Fruit fly (Drosophila melanogaster) Kc167 (cell line): ENCODE results near the gene Ilp7.

Experiments used
- Sin3A ChIP-seq: fragments of >200 bp; optimal IDR thresholded peaks from 2 replicates; lab custom pipeline; 2018; ENCODE audit warnings: missing external identifiers
- psq ChIP-seq: fragments of >200 bp; optimal IDR thresholded peaks from 2 replicates; lab custom pipeline; 2017; ENCODE audit warnings: missing external identifiers

DNA sequence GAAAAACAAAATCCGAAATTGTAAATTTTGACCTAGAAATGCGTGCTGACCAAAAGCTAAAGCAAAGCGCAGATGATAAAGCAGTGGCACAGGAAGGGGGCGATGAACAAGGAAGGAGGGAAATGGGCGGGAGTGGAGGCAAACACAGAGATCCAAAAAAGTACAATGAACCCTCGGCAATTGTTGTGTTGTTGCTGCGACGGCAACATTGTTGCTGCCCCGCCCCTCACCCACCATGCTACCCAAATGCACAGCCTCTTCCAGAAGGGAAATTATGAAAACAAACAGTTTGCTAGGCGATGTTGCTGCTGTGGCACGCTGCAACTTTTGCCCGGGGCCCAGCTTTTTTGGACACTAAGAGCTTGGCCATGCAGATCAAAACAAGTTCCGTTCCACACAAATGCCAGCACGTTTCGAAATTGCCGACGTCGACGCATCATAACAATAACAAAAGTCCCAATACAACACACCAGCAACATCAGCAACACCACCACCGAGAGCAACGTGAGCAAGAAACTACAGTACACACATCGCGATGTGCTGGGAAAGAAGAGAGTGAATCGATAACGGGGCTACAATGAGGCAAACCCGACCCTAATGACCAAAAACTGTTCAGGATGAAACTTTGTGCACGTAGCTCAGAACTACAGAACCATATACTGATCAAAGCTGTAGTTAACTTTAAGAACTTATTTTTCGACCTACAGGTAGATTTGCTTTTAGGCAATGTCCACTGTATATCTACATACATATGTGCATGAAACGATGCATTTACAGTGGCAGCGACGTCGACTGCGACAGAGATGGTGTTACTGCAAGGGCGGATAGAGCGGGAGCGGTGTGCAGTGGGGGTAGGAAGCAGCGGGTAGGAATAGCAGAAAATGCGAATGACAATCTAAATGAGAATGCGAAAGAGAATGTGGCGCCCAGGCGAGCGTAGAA, 19.3 kb downstream of the Ilp7 start:
- TF ChIP-seq psq (lab: Kevin White, UChicago), result no peak
- no peak for TF ChIP-seq Sin3A (lab: Kevin White, UChicago)
